Worm (Caenorhabditis elegans): ENCODE results near the gene ZC239.22.

ce11 chrII:3267365-3267764 is 46.7 kb upstream of the ZC239.22 start, which contains the start of gene F02E11.7:
- TF ChIP-seq F13C5.2 (tag; optimal IDR thresholded peaks at IDR 0.05) (no peak), tbx-11 (GFP tag; IDR thresholded peaks at IDR 0.05) (no peak), B0310.2 (tag; optimal IDR thresholded peaks at IDR 0.05) (no peak), ceh-36 (tag; optimal IDR thresholded peaks at IDR 0.05) (no peak), hmbx-1 (tag; optimal IDR thresholded peaks at IDR 0.05) (no peak), ama-1 (optimal IDR thresholded peaks at IDR 0.05) (no peak), pes-1 (GFP tag; IDR thresholded peaks at IDR 0.05) (no peak), hnd-1 (tag; optimal IDR thresholded peaks at IDR 0.05) (no peak), scrt-1 (GFP tag; IDR thresholded peaks at IDR 0.05) (no peak), flt-1 (GFP tag; IDR thresholded peaks at IDR 0.05) (no peak), tra-4 (tag; optimal IDR thresholded peaks at IDR 0.05) (no peak), aly-1 (tag; optimal IDR thresholded peaks at IDR 0.05) (no peak), ets-7 (tag; optimal IDR thresholded peaks at IDR 0.05) (no peak)
